Worm (Caenorhabditis elegans) whole organism, L3 larva: ENCODE measurements around the gene tps-1.

Experiments used
- R02D3.7 ChIP-seq: fragments of 150-350 bp; optimal IDR thresholded peaks from 2 replicates; lab custom pipeline; 2014; ENCODE audit warnings: missing biosample characterization, missing genetic modification characterization
- ZK546.5 ChIP-seq: sonication (generic microtip); optimal IDR thresholded peaks from 2 replicates; lab custom pipeline; 2017; ENCODE audit warnings: missing biosample characterization, missing genetic modification characterization
- aly-2 ChIP-seq: fragments of 150-350 bp; optimal IDR thresholded peaks from 2 replicates; lab custom pipeline; 2014; ENCODE audit warnings: missing biosample characterization, missing genetic modification characterization
- ama-1 ChIP-seq: fragments of 150-350 bp; optimal IDR thresholded peaks from 2 replicates; lab custom pipeline; 2018
- ceh-16 ChIP-seq: sonication (generic microtip); optimal IDR thresholded peaks from 2 replicates; lab custom pipeline; 2017; ENCODE audit warnings: missing biosample characterization, missing genetic modification characterization
- ceh-28 ChIP-seq: fragments of 150-350 bp; optimal IDR thresholded peaks from 2 replicates; lab custom pipeline; 2014; ENCODE audit warnings: missing biosample characterization, missing genetic modification reagents, missing genetic modification characterization
- ceh-82 ChIP-seq: fragments of 150-350 bp; optimal IDR thresholded peaks from 2 replicates; lab custom pipeline; 2014; ENCODE audit warnings: missing biosample characterization, missing genetic modification characterization
- ceh-9 ChIP-seq: sonication (generic microtip); optimal IDR thresholded peaks from 2 replicates; lab custom pipeline; 2018; ENCODE audit warnings: missing biosample characterization, missing genetic modification characterization
- daf-12 ChIP-seq: fragments of 150-350 bp; optimal IDR thresholded peaks from 2 replicates; lab custom pipeline; 2014; ENCODE audit warnings: missing biosample characterization, missing genetic modification reagents, missing genetic modification characterization
- egl-27 ChIP-seq: sonication (generic microtip); optimal IDR thresholded peaks from 4 replicates; lab custom pipeline; 2017; ENCODE audit warnings: missing biosample characterization, missing genetic modification reagents, missing genetic modification characterization
- egl-5 ChIP-seq: fragments of 150-350 bp; optimal IDR thresholded peaks from 2 replicates; lab custom pipeline; 2017; ENCODE audit warnings: missing biosample characterization, missing genetic modification reagents, missing genetic modification characterization, inconsistent platforms
- elt-1 ChIP-seq: fragments of 150-350 bp; optimal IDR thresholded peaks from 2 replicates; lab custom pipeline; 2014; ENCODE audit warnings: missing biosample characterization, missing genetic modification characterization
- elt-2 ChIP-seq: sonication (generic microtip); optimal IDR thresholded peaks from 2 replicates; lab custom pipeline; 2016; ENCODE audit warnings: missing genetic modification reagents, mild to moderate bottlenecking, missing genetic modification characterization, missing compliant biosample characterization
- elt-3 ChIP-seq, 3 experiments: fragments of 150-350 bp in 1 of 3; sonication (generic microtip) in 2 of 3; optimal IDR thresholded peaks; 2 replicates in 2 of 3; 4 replicates in 1 of 3; lab custom pipeline; 2014 to 2017; ENCODE audit warnings: missing biosample characterization in 3 of 3, missing genetic modification characterization in 3 of 3
- eor-1 ChIP-seq, 2 experiments: fragments of 150-350 bp; optimal IDR thresholded peaks; 2 replicates each; lab custom pipeline; 2014 to 2018; ENCODE audit warnings: missing biosample characterization in 2 of 2, missing genetic modification characterization in 2 of 2
- fkh-10 ChIP-seq: sonication (generic microtip); optimal IDR thresholded peaks from 2 replicates; lab custom pipeline; 2017; ENCODE audit warnings: missing biosample characterization, missing genetic modification reagents, missing genetic modification characterization
- fkh-2 ChIP-seq: fragments of 150-350 bp; optimal IDR thresholded peaks from 2 replicates; lab custom pipeline; 2014; ENCODE audit warnings: missing biosample characterization, missing genetic modification reagents, missing genetic modification characterization
- fos-1 ChIP-seq: fragments of 150-350 bp; optimal IDR thresholded peaks from 2 replicates; lab custom pipeline; 2014; ENCODE audit warnings: missing biosample characterization, missing genetic modification characterization
- hmg-11 ChIP-seq: sonication (generic microtip); optimal IDR thresholded peaks from 2 replicates; lab custom pipeline; 2016; ENCODE audit warnings: missing genetic modification characterization, missing compliant biosample characterization
- jun-1 ChIP-seq: fragments of 150-350 bp; optimal IDR thresholded peaks from 2 replicates; lab custom pipeline; 2014; ENCODE audit warnings: missing biosample characterization, missing genetic modification reagents, missing genetic modification characterization
- lin-15B ChIP-seq: fragments of 150-350 bp; optimal IDR thresholded peaks from 2 replicates; lab custom pipeline; 2014; ENCODE audit warnings: missing biosample characterization, missing genetic modification characterization
- lin-39 ChIP-seq: fragments of 150-350 bp; optimal IDR thresholded peaks from 2 replicates; lab custom pipeline; 2018; ENCODE audit warnings: missing biosample characterization, missing genetic modification reagents, missing genetic modification characterization
- lsy-12 ChIP-seq: sonication (generic microtip); optimal IDR thresholded peaks from 2 replicates; lab custom pipeline; 2016; ENCODE audit warnings: mild to moderate bottlenecking, missing genetic modification characterization, missing compliant biosample characterization
- mdl-1 ChIP-seq: fragments of 150-350 bp; optimal IDR thresholded peaks from 2 replicates; lab custom pipeline; 2014; ENCODE audit warnings: missing biosample characterization, missing genetic modification characterization
- mml-1 ChIP-seq: fragments of 150-350 bp; sonication (generic microtip); optimal IDR thresholded peaks from 3 replicates; lab custom pipeline; 2014; ENCODE audit warnings: missing biosample characterization, missing genetic modification characterization
- nfya-1 ChIP-seq: sonication (generic microtip); optimal IDR thresholded peaks from 2 replicates; lab custom pipeline; 2017; ENCODE audit warnings: missing genetic modification characterization, mild to moderate bottlenecking, missing compliant biosample characterization, antibody characterized with exemption, moderate library complexity; ENCODE audit not compliant: insufficient read depth
- nhr-11 ChIP-seq: fragments of 150-350 bp; optimal IDR thresholded peaks from 2 replicates; lab custom pipeline; 2014; ENCODE audit warnings: missing biosample characterization, missing genetic modification characterization
- nhr-12 ChIP-seq: fragments of 150-350 bp; optimal IDR thresholded peaks from 2 replicates; lab custom pipeline; 2014; ENCODE audit warnings: missing biosample characterization, missing genetic modification characterization
- nhr-23 ChIP-seq: fragments of 150-350 bp; optimal IDR thresholded peaks from 2 replicates; lab custom pipeline; 2014; ENCODE audit warnings: missing biosample characterization, missing genetic modification reagents, missing genetic modification characterization
- nhr-25 ChIP-seq: sonication (generic microtip); optimal IDR thresholded peaks from 2 replicates; lab custom pipeline; 2017; ENCODE audit warnings: missing biosample characterization, missing genetic modification characterization
- nhr-28 ChIP-seq: fragments of 150-350 bp; optimal IDR thresholded peaks from 2 replicates; lab custom pipeline; 2014; ENCODE audit warnings: missing biosample characterization, missing genetic modification characterization
- nhr-67 ChIP-seq: fragments of 150-350 bp; optimal IDR thresholded peaks from 2 replicates; lab custom pipeline; 2014; ENCODE audit warnings: missing biosample characterization, missing genetic modification characterization
- nhr-76 ChIP-seq: fragments of 150-350 bp; sonication (generic microtip); optimal IDR thresholded peaks from 5 replicates; lab custom pipeline; 2014; ENCODE audit warnings: missing biosample characterization, missing genetic modification characterization
- nhr-77 ChIP-seq: fragments of 150-350 bp; optimal IDR thresholded peaks from 2 replicates; lab custom pipeline; 2014; ENCODE audit warnings: missing biosample characterization, missing genetic modification characterization
- pha-4 ChIP-seq: fragments of 150-350 bp; optimal IDR thresholded peaks from 2 replicates; lab custom pipeline; 2014; ENCODE audit warnings: missing biosample characterization, missing genetic modification reagents, missing genetic modification characterization
- pqm-1 ChIP-seq: fragments of 150-350 bp; optimal IDR thresholded peaks from 2 replicates; lab custom pipeline; 2017; ENCODE audit warnings: missing biosample characterization, missing genetic modification characterization, inconsistent platforms
- sea-2 ChIP-seq: fragments of 150-350 bp; sonication (generic microtip); optimal IDR thresholded peaks from 4 replicates; lab custom pipeline; 2014; ENCODE audit warnings: missing biosample characterization, missing genetic modification reagents, missing genetic modification characterization
- skn-1 ChIP-seq: fragments of 150-350 bp; optimal IDR thresholded peaks from 2 replicates; lab custom pipeline; 2014; ENCODE audit warnings: missing biosample characterization, missing genetic modification characterization
- snpc-4 ChIP-seq: fragments of 150-350 bp; optimal IDR thresholded peaks from 2 replicates; lab custom pipeline; 2014; ENCODE audit warnings: missing biosample characterization, missing genetic modification characterization
- tbx-2 ChIP-seq: sonication (generic microtip); optimal IDR thresholded peaks from 2 replicates; lab custom pipeline; 2016; ENCODE audit warnings: mild to moderate bottlenecking, missing genetic modification characterization, missing compliant biosample characterization
- unc-39 ChIP-seq: sonication (generic microtip); optimal IDR thresholded peaks from 4 replicates; lab custom pipeline; 2017; ENCODE audit warnings: missing biosample characterization, missing genetic modification characterization
- unc-62 ChIP-seq: fragments of 150-350 bp; sonication (generic microtip); optimal IDR thresholded peaks from 4 replicates; lab custom pipeline; 2014; ENCODE audit warnings: missing biosample characterization, missing genetic modification reagents, missing genetic modification characterization
- zag-1 ChIP-seq: fragments of 150-350 bp; optimal IDR thresholded peaks from 2 replicates; lab custom pipeline; 2014; ENCODE audit warnings: missing biosample characterization, missing genetic modification characterization
- ztf-11 ChIP-seq: fragments of 150-350 bp; optimal IDR thresholded peaks from 2 replicates; lab custom pipeline; 2014; ENCODE audit warnings: missing biosample characterization, missing genetic modification characterization
- ztf-4 ChIP-seq: fragments of 150-350 bp; optimal IDR thresholded peaks from 2 replicates; lab custom pipeline; 2014; ENCODE audit warnings: missing biosample characterization, missing genetic modification characterization

Gene tps-1

ce11 chrX:17426712-17427111, 47.6 kb downstream of the tps-1 start:
- TF ChIP-seq ztf-4 (tag; lab: Kevin White, UChicago) (no peak), mdl-1 (tag; lab: Kevin White, UChicago) (no peak), elt-1 (tag; lab: Kevin White, UChicago) (no peak), nhr-12 (tag; lab: Kevin White, UChicago) (no peak), egl-27 (no peak), lin-15B (tag; lab: Kevin White, UChicago) (no peak), skn-1 (tag; lab: Kevin White, UChicago) (no peak), elt-2 (tag; lab: Kevin White, UChicago) (no peak), nhr-67 (no peak)
- TF ChIP-seq, all 47 proteins: peak for 0

DNA sequence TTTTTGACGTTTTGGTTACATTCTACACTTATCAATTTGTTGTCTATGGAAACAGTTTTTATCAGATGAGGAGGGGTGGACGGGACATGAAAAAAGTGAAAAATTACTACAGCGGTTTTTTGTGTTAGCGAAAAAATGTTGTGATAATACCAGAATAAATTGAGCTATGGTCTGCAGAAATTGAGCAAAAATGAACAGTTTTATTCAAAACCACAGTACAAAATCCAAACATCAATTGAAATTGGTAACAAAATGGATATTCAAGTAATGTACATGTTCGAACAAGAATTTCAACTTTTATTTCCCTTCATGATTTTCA, 49.8 kb downstream of the tps-1 start:
- no peak for TF ChIP-seq lin-15B (tag; lab: Kevin White, UChicago)
- TF ChIP-seq ama-1 (lab: Kevin White, UChicago) = no peak
- TF ChIP-seq nhr-77 (tag; lab: Kevin White, UChicago) = no peak
- no peak for TF ChIP-seq egl-27
- no peak for TF ChIP-seq hmg-11
- TF ChIP-seq nhr-25 (tag; lab: Kevin White, UChicago) = no peak
- no peak for TF ChIP-seq fkh-2 (tag; lab: Kevin White, UChicago)
- no peak for TF ChIP-seq ceh-82 (tag; lab: Kevin White, UChicago)
- no peak for TF ChIP-seq R02D3.7 (tag; lab: Kevin White, UChicago)
- TF ChIP-seq nfya-1 (tag; lab: Kevin White, UChicago) = no peak
- no peak for TF ChIP-seq nhr-23
- no peak for TF ChIP-seq fos-1 (tag; lab: Kevin White, UChicago)
- no peak for TF ChIP-seq ceh-9 (tag; lab: Kevin White, UChicago)
- no peak for TF ChIP-seq ZK546.5 (tag; lab: Kevin White, UChicago)
- TF ChIP-seq daf-12 (tag; lab: Kevin White, UChicago) = no peak
- no peak for TF ChIP-seq lsy-12 (tag; lab: Kevin White, UChicago)
- TF ChIP-seq elt-3 (tag; optimal IDR thresholded peaks at IDR 0.05; lab: Kevin White, UChicago) = no peak
- no peak for TF ChIP-seq unc-62 (GFP tag; lab: Kevin White, UChicago)
- no peak for TF ChIP-seq ceh-16 (tag; lab: Kevin White, UChicago)
- TF ChIP-seq, all 47 proteins: peak for 0

DNA sequence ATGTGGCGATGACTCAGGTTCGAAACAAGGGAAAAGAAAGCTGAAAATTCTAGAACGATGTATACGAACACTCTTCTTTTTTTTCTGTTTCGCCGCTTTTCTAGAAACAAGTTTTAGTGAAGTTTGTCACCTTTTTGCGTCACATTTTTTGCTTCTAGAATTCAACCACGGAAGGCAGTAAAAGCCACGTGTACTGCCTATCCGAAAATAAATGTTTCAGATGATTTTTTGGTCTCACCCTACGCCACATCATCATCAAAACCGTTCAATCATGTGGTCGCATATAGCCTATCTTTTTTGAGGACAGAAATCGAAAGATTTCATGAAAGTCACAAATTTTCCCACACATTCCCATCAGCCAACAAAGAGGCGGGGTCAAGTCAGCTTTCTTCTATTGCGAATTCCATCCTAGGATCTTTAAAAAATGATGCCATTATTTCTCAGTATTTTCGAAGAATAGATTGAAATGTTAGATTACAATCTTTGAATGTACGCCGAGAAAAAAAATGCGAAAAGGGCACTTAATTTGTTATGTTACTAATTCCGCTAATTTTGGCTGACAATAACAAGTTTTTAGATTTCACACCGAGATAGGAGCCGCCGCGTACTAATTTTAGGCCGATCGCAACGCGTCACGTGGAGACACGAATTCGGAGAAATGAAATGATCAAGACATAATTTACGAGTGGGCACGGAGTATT, 50.3 kb downstream of the tps-1 start:
- TF ChIP-seq fkh-10 (GFP tag; lab: Kevin White, UChicago) = no peak
- no peak for TF ChIP-seq lin-39 (tag; lab: Kevin White, UChicago)
- no peak for TF ChIP-seq nhr-28 (tag; lab: Kevin White, UChicago)
- TF ChIP-seq nhr-12 (tag; lab: Kevin White, UChicago) = no peak
- TF ChIP-seq nhr-23 = no peak
- TF ChIP-seq ceh-28 (tag; lab: Kevin White, UChicago) = no peak
- no peak for TF ChIP-seq elt-3 (tag; optimal IDR thresholded peaks at IDR 0.05; lab: Kevin White, UChicago)
- no peak for TF ChIP-seq snpc-4
- no peak for TF ChIP-seq jun-1 (tag; lab: Kevin White, UChicago)
- no peak for TF ChIP-seq eor-1 (tag; optimal IDR thresholded peaks at IDR 0.05; lab: Kevin White, UChicago)
- no peak for TF ChIP-seq pqm-1
- no peak for TF ChIP-seq nhr-67
- no peak for TF ChIP-seq ceh-82 (tag; lab: Kevin White, UChicago)
- TF ChIP-seq mml-1 (tag; lab: Kevin White, UChicago) = no peak
- TF ChIP-seq elt-2 (tag; lab: Kevin White, UChicago) = no peak
- TF ChIP-seq egl-27 = no peak
- no peak for TF ChIP-seq lsy-12 (tag; lab: Kevin White, UChicago)
- TF ChIP-seq lin-15B (tag; lab: Kevin White, UChicago) = no peak
- TF ChIP-seq R02D3.7 (tag; lab: Kevin White, UChicago) = no peak
- no peak for TF ChIP-seq ztf-4 (tag; lab: Kevin White, UChicago)
- TF ChIP-seq nfya-1 (tag; lab: Kevin White, UChicago) = peak; percentile 15
- TF ChIP-seq sea-2 = no peak
- no peak for TF ChIP-seq tbx-2
- no peak for TF ChIP-seq zag-1 (tag; lab: Kevin White, UChicago)
- no peak for TF ChIP-seq ztf-11
- TF ChIP-seq unc-62 (GFP tag; lab: Kevin White, UChicago) = no peak
- no peak for TF ChIP-seq hmg-11
- no peak for TF ChIP-seq aly-2 (tag; lab: Kevin White, UChicago)
- TF ChIP-seq nhr-25 (tag; lab: Kevin White, UChicago) = peak; percentile 70
- TF ChIP-seq ama-1 (lab: Kevin White, UChicago) = peak; percentile 49
- peak; percentile 82 for TF ChIP-seq elt-1 (tag; lab: Kevin White, UChicago)
- no peak for TF ChIP-seq egl-5 (tag; lab: Kevin White, UChicago)
- TF ChIP-seq unc-39 = no peak
- no peak for TF ChIP-seq ZK546.5 (tag; lab: Kevin White, UChicago)
- no peak for TF ChIP-seq nhr-76 (tag; lab: Kevin White, UChicago)
- TF ChIP-seq nhr-77 (tag; lab: Kevin White, UChicago) = no peak
- TF ChIP-seq ceh-9 (tag; lab: Kevin White, UChicago) = no peak
- no peak for TF ChIP-seq fos-1 (tag; lab: Kevin White, UChicago)
- TF ChIP-seq pha-4 (tag; lab: Kevin White, UChicago) = no peak
- no peak for TF ChIP-seq nhr-11 (tag; lab: Kevin White, UChicago)
- TF ChIP-seq skn-1 (tag; lab: Kevin White, UChicago) = no peak
- no peak for TF ChIP-seq mdl-1 (tag; lab: Kevin White, UChicago)
